Worm (Caenorhabditis elegans): ENCODE data around the gene srm-1.
"Not testable (repeated sequence)": the region's sequence is repeated elsewhere in the genome, so short reads cannot be mapped to it uniquely, and the experiment has no call there.

DNA sequence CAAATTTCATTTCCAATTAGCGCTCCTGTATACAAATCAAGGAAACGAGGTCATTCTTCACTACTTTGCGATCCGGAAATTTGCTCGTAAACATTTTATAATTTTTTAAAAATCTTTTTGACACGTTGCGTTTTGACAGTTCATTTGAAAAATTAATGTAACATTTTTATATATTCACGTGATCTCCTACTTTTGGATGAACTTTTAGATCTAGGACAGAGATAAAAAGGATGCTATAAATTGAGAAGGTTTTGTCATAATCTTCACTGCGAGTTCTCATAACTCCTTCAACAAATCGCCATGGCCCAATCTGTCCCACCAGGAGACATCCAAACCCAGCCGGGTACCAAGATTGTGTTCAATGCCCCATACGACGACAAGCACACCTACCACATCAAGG lies 49.9 kb downstream of the srm-1 start, which contains the start of gene msp-57:
- not testable (repeated sequence) for TF ChIP-seq lin-32 (GFP tag; optimal IDR thresholded peaks at IDR 0.05); unc-62 (GFP tag; optimal IDR thresholded peaks at IDR 0.05); unc-39 (tag; optimal IDR thresholded peaks at IDR 0.05); mep-1 (tag; optimal IDR thresholded peaks at IDR 0.05); snpc-4 (tag; optimal IDR thresholded peaks at IDR 0.05)
